Worm (Caenorhabditis elegans) whole organism, L4 larva: Measurements from ENCODE around the gene sre-52.

Source experiments
- D1046.2 ChIP-seq: fragments of 200-800 bp; sonication (Bioruptor generic); IDR thresholded peaks from 2 replicates; pipeline ENCODE4 v1.3.6; 2022; ENCODE audit warnings: missing genetic modification characterization, missing compliant biosample characterization
- F44E2.7 ChIP-seq: fragments of 200-800 bp; sonication (Bioruptor generic); IDR thresholded peaks from 2 replicates; pipeline ENCODE4 v2.1.2; 2022; ENCODE audit warnings: missing genetic modification characterization, missing compliant biosample characterization
- F49E8.2 ChIP-seq: sonication (generic microtip); optimal IDR thresholded peaks from 2 replicates; lab custom pipeline; 2016; ENCODE audit warnings: missing compliant biosample characterization, mild to moderate bottlenecking, missing genetic modification characterization, borderline replicate concordance
- R02D3.7 ChIP-seq: fragments of 150-350 bp; sonication (generic microtip); optimal IDR thresholded peaks from 3 replicates; lab custom pipeline; 2014; ENCODE audit warnings: missing biosample characterization, missing genetic modification characterization
- T26A8.4 ChIP-seq: fragments of 200-800 bp; sonication (Bioruptor generic); IDR thresholded peaks from 2 replicates; pipeline ENCODE4 v1.3.6; 2022; ENCODE audit warnings: missing genetic modification characterization, missing compliant biosample characterization
- Y48G9A.11 ChIP-seq: fragments of 200-800 bp; sonication (Bioruptor generic); IDR thresholded peaks from 2 replicates; pipeline ENCODE4 v1.3.6; 2022; ENCODE audit warnings: missing genetic modification reagents, missing genetic modification characterization, missing compliant biosample characterization
- Y5F2A.4 ChIP-seq: fragments of 200-800 bp; sonication (Bioruptor generic); optimal IDR thresholded peaks from 2 replicates; lab custom pipeline; 2018; ENCODE audit warnings: mild to moderate bottlenecking, missing genetic modification characterization, missing compliant biosample characterization
- aha-1 ChIP-seq: fragments of 150-350 bp; peaks from one replicate; lab custom pipeline; 2014; ENCODE audit warnings: missing biosample characterization, missing genetic modification characterization
- aly-2 ChIP-seq: sonication (generic microtip); optimal IDR thresholded peaks from 2 replicates; lab custom pipeline; 2018; ENCODE audit warnings: missing biosample characterization, missing genetic modification characterization
- arid-1 ChIP-seq: fragments of 200-800 bp; sonication (Bioruptor generic); conservative IDR thresholded peaks from 2 replicates; pipeline ENCODE4 v1.3.6; 2022; ENCODE audit warnings: missing genetic modification reagents, missing genetic modification characterization, missing compliant biosample characterization
- ceh-28 ChIP-seq: fragments of 150-350 bp; optimal IDR thresholded peaks from 2 replicates; lab custom pipeline; 2014; ENCODE audit warnings: missing biosample characterization, missing genetic modification reagents, missing genetic modification characterization
- ceh-32 ChIP-seq: sonication (generic microtip); optimal IDR thresholded peaks from 2 replicates; lab custom pipeline; 2016; ENCODE audit warnings: mild to moderate bottlenecking, missing genetic modification characterization, missing compliant biosample characterization; ENCODE audit not compliant: poor library complexity
- ceh-44 ChIP-seq: fragments of 200-800 bp; sonication (Bioruptor generic); IDR thresholded peaks from 2 replicates; pipeline ENCODE4 v1.3.6; 2022; ENCODE audit warnings: missing genetic modification reagents, missing genetic modification characterization, missing compliant biosample characterization
- daf-8 ChIP-seq: fragments of 200-800 bp; sonication (Bioruptor generic); IDR thresholded peaks from 2 replicates; pipeline ENCODE4 v1.3.6; 2022; ENCODE audit warnings: missing genetic modification characterization, missing compliant biosample characterization
- dpl-1 ChIP-seq: fragments of 150-350 bp; optimal IDR thresholded peaks from 2 replicates; lab custom pipeline; 2014; ENCODE audit warnings: missing biosample characterization, missing genetic modification reagents, missing genetic modification characterization
- fkh-10 ChIP-seq: fragments of 150-350 bp; optimal IDR thresholded peaks from 2 replicates; lab custom pipeline; 2014; ENCODE audit warnings: missing biosample characterization, missing genetic modification reagents, missing genetic modification characterization
- fos-1 ChIP-seq: fragments of 150-350 bp; optimal IDR thresholded peaks from 2 replicates; lab custom pipeline; 2014; ENCODE audit warnings: missing biosample characterization, missing genetic modification characterization
- hif-1 ChIP-seq, 2 experiments: sonication (generic microtip); optimal IDR thresholded peaks; 2 replicates each; lab custom pipeline; 2016 to 2017; ENCODE audit warnings: missing compliant biosample characterization in 2 of 2, missing genetic modification characterization in 2 of 2, missing genetic modification reagents in 2 of 2, missing genotype in 2 of 2, mild to moderate bottlenecking in 1 of 2
- hlh-11 ChIP-seq: fragments of 200-800 bp; sonication (Bioruptor generic); optimal IDR thresholded peaks from 2 replicates; lab custom pipeline; 2018; ENCODE audit warnings: mild to moderate bottlenecking, missing genetic modification characterization, missing compliant biosample characterization
- hlh-30 ChIP-seq: sonication (generic microtip); optimal IDR thresholded peaks from 2 replicates; lab custom pipeline; 2017; ENCODE audit warnings: antibody characterized with exemption, mild to moderate bottlenecking, missing genetic modification characterization, missing compliant biosample characterization; ENCODE audit not compliant: insufficient read depth
- lin-15B ChIP-seq: fragments of 150-350 bp; sonication (generic microtip); optimal IDR thresholded peaks from 3 replicates; lab custom pipeline; 2014; ENCODE audit warnings: missing biosample characterization, missing genetic modification characterization
- lin-38 ChIP-seq: fragments of 200-800 bp; sonication (Bioruptor generic); IDR thresholded peaks from 2 replicates; pipeline ENCODE4 v1.3.6; 2022; ENCODE audit warnings: missing genetic modification reagents, missing genetic modification characterization, missing compliant biosample characterization
- lir-3 ChIP-seq: sonication (generic microtip); optimal IDR thresholded peaks from 2 replicates; lab custom pipeline; 2016; ENCODE audit warnings: mild to moderate bottlenecking, missing genetic modification characterization, missing compliant biosample characterization
- madf-5 ChIP-seq, 2 experiments: fragments of 200-800 bp; sonication (Bioruptor generic); IDR thresholded peaks; 2 replicates each; pipeline ENCODE4 v1.3.6; 2022; ENCODE audit warnings: missing compliant biosample characterization in 2 of 2, missing genetic modification characterization in 2 of 2
- mdl-1 ChIP-seq, 2 experiments: fragments of 150-350 bp in 1 of 2; sonication (generic microtip) in 1 of 2; optimal IDR thresholded peaks; 2 replicates each; lab custom pipeline; 2014 to 2017; ENCODE audit warnings: missing biosample characterization in 2 of 2, missing genetic modification characterization in 2 of 2
- mdt-29 ChIP-seq: fragments of 200-800 bp; sonication (Bioruptor generic); IDR thresholded peaks from 2 replicates; pipeline ENCODE4 v1.3.6; 2022; ENCODE audit warnings: missing genetic modification reagents, missing genetic modification characterization, missing compliant biosample characterization
- mxl-2 ChIP-seq: fragments of 200-800 bp; sonication (Bioruptor generic); conservative IDR thresholded peaks from 2 replicates; pipeline ENCODE4 v1.3.6; 2022; ENCODE audit warnings: missing genetic modification reagents, missing genetic modification characterization, missing compliant biosample characterization
- nhr-102 ChIP-seq: sonication (generic microtip); optimal IDR thresholded peaks from 2 replicates; lab custom pipeline; 2016; ENCODE audit warnings: mild to moderate bottlenecking, missing genetic modification characterization, moderate library complexity, missing compliant biosample characterization
- nhr-11 ChIP-seq: fragments of 150-350 bp; optimal IDR thresholded peaks from 2 replicates; lab custom pipeline; 2014; ENCODE audit warnings: missing biosample characterization, missing genetic modification characterization
- nhr-77 ChIP-seq: fragments of 150-350 bp; optimal IDR thresholded peaks from 2 replicates; lab custom pipeline; 2014; ENCODE audit warnings: missing biosample characterization, missing genetic modification characterization
- rbr-2 ChIP-seq: sonication (generic microtip); optimal IDR thresholded peaks from 2 replicates; lab custom pipeline; 2016; ENCODE audit warnings: missing genotype, missing genetic modification characterization, missing compliant biosample characterization
- set-16 ChIP-seq: fragments of 200-800 bp; sonication (Bioruptor generic); IDR thresholded peaks from 2 replicates; pipeline ENCODE4 v1.3.6; 2022; ENCODE audit warnings: missing genetic modification reagents, missing genetic modification characterization, missing compliant biosample characterization
- spr-1 ChIP-seq: sonication (generic microtip); optimal IDR thresholded peaks from 2 replicates; lab custom pipeline; 2016; ENCODE audit warnings: mild to moderate bottlenecking, missing genetic modification characterization, missing compliant biosample characterization
- spr-3 ChIP-seq: fragments of 200-800 bp; sonication (Bioruptor generic); optimal IDR thresholded peaks from 2 replicates; lab custom pipeline; 2018; ENCODE audit warnings: mild to moderate bottlenecking, missing genetic modification characterization, missing compliant biosample characterization
- vab-7 ChIP-seq: fragments of 200-800 bp; sonication (Bioruptor generic); IDR thresholded peaks from 2 replicates; pipeline ENCODE4 v1.3.6; 2022; ENCODE audit warnings: missing genetic modification reagents, missing genetic modification characterization, missing compliant biosample characterization
- zag-1 ChIP-seq: fragments of 150-350 bp; optimal IDR thresholded peaks from 2 replicates; lab custom pipeline; 2014; ENCODE audit warnings: missing biosample characterization, missing genetic modification characterization

The sre-52 gene

ce11 chrII:12335430-12335829, at the start of gene sre-52:
Gene sre-52, plus strand, starts transcription at chrII:12335730.
- no peak for TF ChIP-seq nhr-77 (tag; lab: Kevin White, UChicago)
- no peak for TF ChIP-seq fkh-10 (GFP tag; lab: Kevin White, UChicago)
- TF ChIP-seq Y5F2A.4 (GFP tag; lab: Kevin White, UChicago): no peak
- TF ChIP-seq aly-2 (tag; lab: Kevin White, UChicago): no peak
- no peak for TF ChIP-seq hlh-30 (tag; lab: Kevin White, UChicago)
- no peak for TF ChIP-seq daf-8 (GFP tag; lab: Robert Waterston, UW)
- TF ChIP-seq, all 104 proteins: peak for 0

ce11 chrII:12289085-12289484, 46.4 kb upstream of the sre-52 start, which contains the start of gene Y57A10A.31:
Gene Y57A10A.31, plus strand, starts transcription at chrII:12289385.
- TF ChIP-seq hif-1 (tag; optimal IDR thresholded peaks at IDR 0.05; lab: Kevin White, UChicago) (no peak), T26A8.4 (GFP tag; lab: Robert Waterston, UW) (no peak), set-16 (no peak), dpl-1 (GFP tag; lab: Kevin White, UChicago) (no peak), ceh-32 (tag; lab: Kevin White, UChicago) (no peak), spr-3 (no peak), mdl-1 (tag; optimal IDR thresholded peaks at IDR 0.05; lab: Kevin White, UChicago) (no peak), mxl-2 (no peak), arid-1 (no peak), F49E8.2 (tag; lab: Kevin White, UChicago) (no peak), nhr-102 (no peak), ceh-44 (GFP tag; lab: Robert Waterston, UW) (no peak), mdt-29 (GFP tag; lab: Robert Waterston, UW) (no peak), D1046.2 (GFP tag; lab: Robert Waterston, UW) (no peak), hlh-11 (no peak)

ce11 chrII:12296591-12296990, 38.9 kb upstream of the sre-52 start:
- TF ChIP-seq nhr-11 (tag; lab: Kevin White, UChicago): no peak
- TF ChIP-seq lir-3 (tag; lab: Kevin White, UChicago): no peak
- no peak for TF ChIP-seq fos-1 (tag; lab: Kevin White, UChicago)
- no peak for TF ChIP-seq vab-7 (GFP tag; lab: Robert Waterston, UW)
- TF ChIP-seq hlh-30 (tag; lab: Kevin White, UChicago): no peak
- no peak for TF ChIP-seq ceh-44 (GFP tag; lab: Robert Waterston, UW)
- no peak for TF ChIP-seq rbr-2

ce11 chrII:12300680-12301079, 34.9 kb upstream of the sre-52 start:
- TF ChIP-seq spr-1 (tag; lab: Kevin White, UChicago) (no peak), nhr-102 (no peak), Y48G9A.11 (GFP tag; lab: Robert Waterston, UW) (0 out of 2 replicates have a peak, but pooled peaks have one; percentile 37), lin-15B (no peak), zag-1 (no peak), dpl-1 (GFP tag; lab: Kevin White, UChicago) (no peak), ceh-28 (tag; lab: Kevin White, UChicago) (peak; percentile 88), F44E2.7 (GFP tag; lab: Robert Waterston, UW) (no peak), R02D3.7 (no peak), madf-5 (GFP tag; IDR thresholded peaks at IDR 0.05; lab: Robert Waterston, UW) (no peak), lin-38 (peak; percentile 58)

- peak; percentile 96 for TF ChIP-seq ceh-28 (tag; lab: Kevin White, UChicago)
- peak; percentile 42 for TF ChIP-seq aha-1 (tag; lab: Kevin White, UChicago)
- TF ChIP-seq daf-8 (GFP tag; lab: Robert Waterston, UW): no peak
- TF ChIP-seq, all 104 proteins: peak for 2
Measured at ce11 chrII:12301233-12301632, 34.3 kb upstream of the sre-52 start.
